Worm (Caenorhabditis elegans) whole organism, mixed stage, embryonic: ENCODE measurements around the gene F52E1.9.

Experiments
- M03D4.4 ChIP-seq: sonication (generic microtip); optimal IDR thresholded peaks from 2 replicates; lab custom pipeline; 2017; ENCODE audit warnings: mild to moderate bottlenecking, missing genetic modification characterization, missing compliant biosample characterization
- bed-3 ChIP-seq: fragments of 200-800 bp; sonication (Bioruptor generic); optimal IDR thresholded peaks from 3 replicates; lab custom pipeline; 2018; ENCODE audit warnings: mild to moderate bottlenecking, missing genetic modification characterization, moderate library complexity, missing compliant biosample characterization
- blmp-1 ChIP-seq: fragments of 150-350 bp; optimal IDR thresholded peaks from 2 replicates; lab custom pipeline; 2014; ENCODE audit warnings: missing biosample characterization, missing genetic modification characterization
- ceh-39 ChIP-seq: fragments of 150-350 bp; optimal IDR thresholded peaks from 2 replicates; lab custom pipeline; 2014; ENCODE audit warnings: missing biosample characterization, missing genetic modification characterization
- ceh-43 ChIP-seq: fragments of 200-800 bp; sonication (Bioruptor generic); optimal IDR thresholded peaks from 2 replicates; lab custom pipeline; 2018; ENCODE audit warnings: mild to moderate bottlenecking, missing genetic modification characterization, moderate library complexity, missing compliant biosample characterization
- ceh-83 ChIP-seq: fragments of 200-800 bp; sonication (Bioruptor generic); optimal IDR thresholded peaks from 2 replicates; lab custom pipeline; 2018; ENCODE audit warnings: mild to moderate bottlenecking, missing genetic modification characterization, missing compliant biosample characterization
- ces-1 ChIP-seq: fragments of 150-350 bp; optimal IDR thresholded peaks from 2 replicates; lab custom pipeline; 2014; ENCODE audit warnings: missing biosample characterization, missing genetic modification reagents, missing genetic modification characterization
- cnd-1 ChIP-seq: fragments of 200-800 bp; sonication (Bioruptor generic); optimal IDR thresholded peaks from 2 replicates; lab custom pipeline; 2018; ENCODE audit warnings: mild to moderate bottlenecking, missing genetic modification characterization, missing compliant biosample characterization
- drap-1 ChIP-seq: fragments of 200-800 bp; sonication (Bioruptor generic); optimal IDR thresholded peaks from 3 replicates; lab custom pipeline; 2018; ENCODE audit warnings: mild to moderate bottlenecking, missing genetic modification characterization, missing compliant biosample characterization
- elt-1 ChIP-seq: sonication (generic microtip); optimal IDR thresholded peaks from 2 replicates; lab custom pipeline; 2017; ENCODE audit warnings: missing genetic modification characterization, mild to moderate bottlenecking, missing compliant biosample characterization, antibody characterized with exemption, moderate library complexity, borderline replicate concordance; ENCODE audit not compliant: insufficient read depth
- elt-3 ChIP-seq: fragments of 150-350 bp; optimal IDR thresholded peaks from 2 replicates; lab custom pipeline; 2014; ENCODE audit warnings: missing biosample characterization, missing genetic modification characterization
- flh-1 ChIP-seq: fragments of 200-800 bp; sonication (Bioruptor generic); optimal IDR thresholded peaks from 2 replicates; lab custom pipeline; 2018; ENCODE audit warnings: mild to moderate bottlenecking, missing genetic modification characterization, moderate library complexity, missing compliant biosample characterization
- ham-2 ChIP-seq: fragments of 200-800 bp; sonication (Bioruptor generic); optimal IDR thresholded peaks from 2 replicates; lab custom pipeline; 2018; ENCODE audit warnings: mild to moderate bottlenecking, missing genetic modification characterization, missing compliant biosample characterization
- hlh-1 ChIP-seq: fragments of 150-350 bp; optimal IDR thresholded peaks from 2 replicates; lab custom pipeline; 2014; ENCODE audit warnings: missing biosample characterization, missing genetic modification reagents, missing genetic modification characterization
- lin-13 ChIP-seq: fragments of 150-350 bp; optimal IDR thresholded peaks from 2 replicates; lab custom pipeline; 2014; ENCODE audit warnings: missing biosample characterization, missing genetic modification characterization
- lin-32 ChIP-seq: fragments of 200-800 bp; sonication (Bioruptor generic); optimal IDR thresholded peaks from 2 replicates; lab custom pipeline; 2018; ENCODE audit warnings: mild to moderate bottlenecking, missing genetic modification characterization, missing compliant biosample characterization
- lsy-2 ChIP-seq: fragments of 150-350 bp; optimal IDR thresholded peaks from 2 replicates; lab custom pipeline; 2014; ENCODE audit warnings: missing biosample characterization, missing genetic modification characterization
- mab-5 ChIP-seq: fragments of 150-350 bp; optimal IDR thresholded peaks from 2 replicates; lab custom pipeline; 2014; ENCODE audit warnings: missing biosample characterization, missing genetic modification characterization
- mep-1 ChIP-seq: fragments of 150-350 bp; optimal IDR thresholded peaks from 2 replicates; lab custom pipeline; 2017; ENCODE audit warnings: missing biosample characterization, missing genetic modification reagents, missing genetic modification characterization, inconsistent platforms
- mls-2 ChIP-seq: sonication (generic microtip); optimal IDR thresholded peaks from 2 replicates; lab custom pipeline; 2016; ENCODE audit warnings: mild to moderate bottlenecking, missing genetic modification characterization, moderate library complexity, missing compliant biosample characterization
- nhr-12 ChIP-seq: fragments of 150-350 bp; optimal IDR thresholded peaks from 2 replicates; lab custom pipeline; 2014; ENCODE audit warnings: missing biosample characterization, missing genetic modification characterization
- nhr-2 ChIP-seq: fragments of 150-350 bp; optimal IDR thresholded peaks from 2 replicates; lab custom pipeline; 2014; ENCODE audit warnings: missing biosample characterization, missing genetic modification characterization
- nhr-237 ChIP-seq: fragments of 150-350 bp; optimal IDR thresholded peaks from 2 replicates; lab custom pipeline; 2014; ENCODE audit warnings: missing biosample characterization, missing genetic modification characterization
- nhr-28 ChIP-seq: fragments of 150-350 bp; optimal IDR thresholded peaks from 2 replicates; lab custom pipeline; 2014; ENCODE audit warnings: missing biosample characterization, missing genetic modification characterization
- nhr-76 ChIP-seq: sonication (generic microtip); optimal IDR thresholded peaks from 2 replicates; lab custom pipeline; 2017; ENCODE audit warnings: missing biosample characterization, missing genetic modification characterization
- pha-4 ChIP-seq: fragments of 150-350 bp; optimal IDR thresholded peaks from 2 replicates; lab custom pipeline; 2018; ENCODE audit warnings: missing biosample characterization, missing genetic modification reagents, missing genetic modification characterization
- sem-2 ChIP-seq: fragments of 200-800 bp; sonication (Bioruptor generic); optimal IDR thresholded peaks from 2 replicates; lab custom pipeline; 2018; ENCODE audit warnings: mild to moderate bottlenecking, missing genetic modification characterization, missing compliant biosample characterization
- snpc-4 ChIP-seq: fragments of 150-350 bp; optimal IDR thresholded peaks from 2 replicates; lab custom pipeline; 2014; ENCODE audit warnings: missing biosample characterization, missing genetic modification characterization
- sptf-1 ChIP-seq: sonication (generic microtip); optimal IDR thresholded peaks from 2 replicates; lab custom pipeline; 2017; ENCODE audit warnings: mild to moderate bottlenecking, missing genetic modification characterization, moderate library complexity, missing compliant biosample characterization
- tbx-8 ChIP-seq: fragments of 200-800 bp; sonication (Bioruptor generic); optimal IDR thresholded peaks from 2 replicates; lab custom pipeline; 2018; ENCODE audit warnings: mild to moderate bottlenecking, missing genetic modification characterization, moderate library complexity, missing compliant biosample characterization
- unc-120 ChIP-seq: sonication (generic microtip); optimal IDR thresholded peaks from 2 replicates; lab custom pipeline; 2017; ENCODE audit warnings: missing genetic modification characterization, missing compliant biosample characterization; ENCODE audit not compliant: poor library complexity, severe bottlenecking
- unc-39 ChIP-seq: fragments of 150-350 bp; optimal IDR thresholded peaks from 2 replicates; lab custom pipeline; 2014; ENCODE audit warnings: missing biosample characterization, missing genetic modification characterization
- unc-62 ChIP-seq: fragments of 150-350 bp; optimal IDR thresholded peaks from 2 replicates; lab custom pipeline; 2014; ENCODE audit warnings: missing biosample characterization, missing genetic modification reagents, missing genetic modification characterization
- zip-8 ChIP-seq: fragments of 150-350 bp; optimal IDR thresholded peaks from 2 replicates; lab custom pipeline; 2014; ENCODE audit warnings: missing biosample characterization, missing genetic modification characterization
- ztf-11 ChIP-seq: fragments of 150-350 bp; optimal IDR thresholded peaks from 2 replicates; lab custom pipeline; 2014; ENCODE audit warnings: missing biosample characterization, missing genetic modification characterization

Gene F52E1.9

DNA sequence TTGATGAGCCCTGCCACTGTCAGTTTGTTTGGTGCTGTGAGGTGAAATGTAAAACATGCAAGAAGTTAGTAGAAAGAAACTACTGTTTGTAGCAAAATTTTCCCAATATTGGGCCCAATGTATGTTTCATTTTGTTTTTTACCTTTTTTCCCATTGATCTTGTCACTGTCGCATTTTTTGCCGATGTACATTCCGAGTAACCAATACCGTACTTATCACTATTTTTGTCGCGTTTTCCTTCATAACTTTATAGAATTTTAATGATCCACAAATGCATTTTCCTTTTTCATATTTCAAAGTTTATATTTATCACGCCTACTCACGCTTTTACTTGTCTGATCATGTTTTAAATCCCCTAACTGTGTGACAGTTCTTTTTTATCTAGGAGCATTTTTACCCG lies 44.7 kb downstream of the F52E1.9 start:
- TF ChIP-seq cnd-1 (tag; lab: Kevin White, UChicago) = no peak
- TF ChIP-seq ham-2 = no peak
- TF ChIP-seq mab-5 (tag; lab: Kevin White, UChicago) = no peak
- TF ChIP-seq ces-1 (GFP tag; lab: Kevin White, UChicago) = no peak
- TF ChIP-seq mls-2 (tag; lab: Kevin White, UChicago) = no peak
- TF ChIP-seq pha-4 = no peak
- TF ChIP-seq ztf-11 (tag; lab: Kevin White, UChicago) = no peak
- TF ChIP-seq ceh-39 (tag; lab: Kevin White, UChicago) = no peak
- TF ChIP-seq snpc-4 (tag; lab: Kevin White, UChicago) = no peak
- no peak for TF ChIP-seq nhr-2
- no peak for TF ChIP-seq blmp-1 (tag; lab: Kevin White, UChicago)
- TF ChIP-seq lsy-2 (tag; lab: Kevin White, UChicago) = no peak
- TF ChIP-seq nhr-12 (tag; lab: Kevin White, UChicago) = no peak

DNA sequence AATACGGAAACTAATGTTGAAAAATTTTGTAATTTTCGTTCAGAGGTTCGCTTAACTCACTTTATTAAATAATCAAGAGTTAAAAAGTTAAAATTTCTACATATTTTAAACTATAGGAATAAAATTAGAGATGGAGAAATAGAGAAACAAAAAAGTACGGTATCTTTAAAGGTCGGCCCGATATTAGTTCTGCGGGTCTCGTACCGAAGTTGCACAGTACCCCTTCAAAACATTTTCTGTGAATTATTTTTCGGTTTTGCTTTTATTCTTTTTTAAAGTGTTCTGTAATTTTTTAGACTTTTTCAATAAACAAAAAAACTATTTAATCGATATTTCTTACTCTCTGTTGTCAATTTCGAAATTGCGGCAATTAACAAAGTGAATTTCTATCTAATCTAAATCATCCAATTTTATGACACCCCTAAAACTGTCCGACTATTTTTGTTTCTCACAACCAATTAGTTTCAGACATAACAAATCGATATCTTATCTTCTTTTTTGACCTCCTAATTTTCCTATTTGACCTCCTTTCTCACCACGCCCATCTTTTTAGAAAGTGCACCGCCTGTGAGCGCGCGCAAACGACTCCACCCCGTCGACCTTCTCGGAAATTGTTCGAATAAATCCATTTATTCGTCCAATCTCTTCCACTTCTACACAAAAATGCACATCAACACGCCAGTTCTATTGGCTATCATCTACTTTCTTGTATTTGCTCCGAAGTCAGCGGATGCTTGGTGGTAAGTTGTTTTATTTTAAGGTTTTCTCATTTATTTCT lies 46.8 kb downstream of the F52E1.9 start, which contains the start of gene mom-2:
Gene mom-2, plus strand, starts transcription at position 554 of the 778 bp plus-strand sequence.
- no peak for TF ChIP-seq sptf-1
- TF ChIP-seq nhr-12 (tag; lab: Kevin White, UChicago) = no peak
- TF ChIP-seq ces-1 (GFP tag; lab: Kevin White, UChicago) = no peak
- no peak for TF ChIP-seq nhr-76
- no peak for TF ChIP-seq ceh-83
- TF ChIP-seq ztf-11 (tag; lab: Kevin White, UChicago) = no peak
- TF ChIP-seq hlh-1 (tag; lab: Kevin White, UChicago) = no peak
- TF ChIP-seq mab-5 (tag; lab: Kevin White, UChicago) = no peak
- no peak for TF ChIP-seq M03D4.4 (tag; lab: Kevin White, UChicago)
- TF ChIP-seq flh-1 = no peak
- TF ChIP-seq lin-32 (GFP tag; lab: Kevin White, UChicago) = no peak
- no peak for TF ChIP-seq lin-13
- TF ChIP-seq, all 35 proteins: peak for 0

DNA sequence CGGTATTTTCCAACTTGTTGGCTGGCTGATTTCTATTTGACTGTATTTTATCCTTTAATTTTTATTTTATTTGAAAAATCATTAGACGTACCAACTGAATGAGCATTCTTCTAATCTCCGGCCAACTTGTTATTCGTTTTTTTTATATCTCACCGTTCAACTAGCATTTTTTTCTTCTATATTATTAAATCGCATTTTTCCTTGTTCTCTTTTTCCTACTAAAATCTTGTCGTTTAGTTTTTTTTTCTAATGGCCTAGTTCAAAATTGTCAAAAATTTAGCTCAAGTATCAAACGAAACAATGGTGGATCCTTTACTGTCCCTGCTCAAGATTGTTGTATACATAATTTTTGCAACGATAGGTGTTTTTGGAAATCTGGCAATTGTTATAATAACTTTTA lies 51.1 kb downstream of the F52E1.9 start, which contains the start of gene srsx-22:
Gene srsx-22, plus strand, starts transcription at position 301 of the 400 bp plus-strand sequence.
- no peak for TF ChIP-seq nhr-28 (tag; lab: Kevin White, UChicago)
- no peak for TF ChIP-seq sptf-1
- TF ChIP-seq tbx-8 = no peak
- TF ChIP-seq bed-3 (GFP tag; lab: Kevin White, UChicago) = no peak
- no peak for TF ChIP-seq flh-1
- no peak for TF ChIP-seq mep-1 (tag; lab: Kevin White, UChicago)
- no peak for TF ChIP-seq ztf-11 (tag; lab: Kevin White, UChicago)
- no peak for TF ChIP-seq hlh-1 (tag; lab: Kevin White, UChicago)
- no peak for TF ChIP-seq sem-2 (GFP tag; lab: Kevin White, UChicago)
- TF ChIP-seq M03D4.4 (tag; lab: Kevin White, UChicago) = no peak
- no peak for TF ChIP-seq elt-1 (tag; lab: Kevin White, UChicago)
- TF ChIP-seq snpc-4 (tag; lab: Kevin White, UChicago) = no peak
- TF ChIP-seq nhr-76 = no peak
- TF ChIP-seq mab-5 (tag; lab: Kevin White, UChicago) = no peak

ce11 chrV:8349950-8350349 lies 52.5 kb downstream of the F52E1.9 start:
- no peak for TF ChIP-seq elt-3
- TF ChIP-seq lsy-2 (tag; lab: Kevin White, UChicago) = no peak
- TF ChIP-seq ceh-83 = no peak

DNA sequence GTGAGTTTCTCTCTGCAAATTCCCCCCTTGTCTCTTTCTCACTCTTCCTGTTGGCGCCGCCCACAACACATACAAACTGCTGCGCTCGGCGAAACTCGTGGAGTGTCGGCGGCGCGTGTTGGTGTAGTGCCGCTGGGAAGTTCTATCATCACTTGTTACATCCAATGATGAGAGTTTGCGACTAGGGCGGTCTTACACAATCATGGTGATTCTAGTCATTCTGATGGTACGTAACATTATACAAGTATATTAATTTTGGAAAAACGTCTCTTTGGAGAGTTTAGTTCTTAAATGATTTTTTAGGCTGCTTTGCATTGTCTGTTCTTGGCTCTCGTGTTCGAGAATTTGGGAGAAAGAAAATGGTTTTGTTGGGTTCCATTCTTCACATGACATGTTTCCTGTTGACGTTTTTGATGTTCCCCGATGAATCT lies 53.5 kb downstream of the F52E1.9 start:
- TF ChIP-seq unc-120 (tag; lab: Kevin White, UChicago) (peak; percentile 23), cnd-1 (tag; lab: Kevin White, UChicago) (no peak), lin-32 (GFP tag; lab: Kevin White, UChicago) (no peak), ceh-43 (GFP tag; lab: Kevin White, UChicago) (no peak), mab-5 (tag; lab: Kevin White, UChicago) (no peak), lsy-2 (tag; lab: Kevin White, UChicago) (no peak), mls-2 (tag; lab: Kevin White, UChicago) (no peak), unc-39 (tag; lab: Kevin White, UChicago) (no peak), elt-3 (no peak), elt-1 (tag; lab: Kevin White, UChicago) (no peak), drap-1 (GFP tag; lab: Kevin White, UChicago) (peak; percentile 19), tbx-8 (no peak), pha-4 (peak; percentile 40), nhr-76 (no peak), nhr-28 (tag; lab: Kevin White, UChicago) (no peak), blmp-1 (tag; lab: Kevin White, UChicago) (no peak), sptf-1 (peak; percentile 26), ceh-83 (no peak), sem-2 (GFP tag; lab: Kevin White, UChicago) (no peak), nhr-12 (tag; lab: Kevin White, UChicago) (no peak), ham-2 (no peak), M03D4.4 (tag; lab: Kevin White, UChicago) (peak; percentile 22), lin-13 (no peak), nhr-2 (no peak), zip-8 (tag; lab: Kevin White, UChicago) (no peak), mep-1 (tag; lab: Kevin White, UChicago) (peak; percentile 29), bed-3 (GFP tag; lab: Kevin White, UChicago) (no peak), ceh-39 (tag; lab: Kevin White, UChicago) (no peak), nhr-237 (tag; lab: Kevin White, UChicago) (no peak), ces-1 (GFP tag; lab: Kevin White, UChicago) (peak; percentile 19), hlh-1 (tag; lab: Kevin White, UChicago) (peak; percentile 9), flh-1 (no peak), snpc-4 (tag; lab: Kevin White, UChicago) (no peak), unc-62 (peak; percentile 35)
